Worm (Caenorhabditis elegans) whole organism, L2 larva: ENCODE results near the gene B0024.13.
A peak's percentile ranks its signal among the peaks of the same experiment; 100 is the strongest.

Experiments
- C34F6.9 ChIP-seq: fragments of 150-350 bp; optimal IDR thresholded peaks from 2 replicates; lab custom pipeline; 2014; ENCODE audit warnings: missing biosample characterization, missing genetic modification characterization
- F13H6.1 ChIP-seq: sonication (generic microtip); optimal IDR thresholded peaks from 2 replicates; lab custom pipeline; 2016; ENCODE audit warnings: missing genetic modification characterization, missing compliant biosample characterization
- Y55F3AM.14 ChIP-seq: fragments of 200-800 bp; sonication (Bioruptor generic); optimal IDR thresholded peaks from 2 replicates; lab custom pipeline; 2018; ENCODE audit warnings: mild to moderate bottlenecking, missing genetic modification characterization, missing compliant biosample characterization
- alr-1 ChIP-seq: fragments of 150-350 bp; optimal IDR thresholded peaks from 2 replicates; lab custom pipeline; 2014; ENCODE audit warnings: missing biosample characterization, missing genetic modification characterization
- aly-2 ChIP-seq: fragments of 150-350 bp; optimal IDR thresholded peaks from 2 replicates; lab custom pipeline; 2014; ENCODE audit warnings: missing biosample characterization, missing genetic modification characterization
- ama-1 ChIP-seq: fragments of 150-350 bp; optimal IDR thresholded peaks from 2 replicates; lab custom pipeline; 2018; ENCODE audit warnings: inconsistent platforms
- blmp-1 ChIP-seq: sonication (generic microtip); optimal IDR thresholded peaks from 2 replicates; lab custom pipeline; 2017; ENCODE audit warnings: missing genetic modification characterization, mild to moderate bottlenecking, missing compliant biosample characterization, antibody characterized with exemption, moderate library complexity; ENCODE audit not compliant: insufficient read depth
- crh-2 ChIP-seq: sonication (generic microtip); optimal IDR thresholded peaks from 2 replicates; lab custom pipeline; 2017; ENCODE audit warnings: missing biosample characterization, missing genetic modification characterization
- egl-27 ChIP-seq: sonication (generic microtip); optimal IDR thresholded peaks from 3 replicates; lab custom pipeline; 2017; ENCODE audit warnings: missing biosample characterization, missing genetic modification reagents, missing genetic modification characterization
- elt-1 ChIP-seq: fragments of 150-350 bp; optimal IDR thresholded peaks from 2 replicates; lab custom pipeline; 2014; ENCODE audit warnings: missing biosample characterization, missing genetic modification characterization
- fos-1 ChIP-seq: fragments of 150-350 bp; optimal IDR thresholded peaks from 2 replicates; lab custom pipeline; 2014; ENCODE audit warnings: missing biosample characterization, missing genetic modification characterization
- gmeb-1 ChIP-seq: fragments of 150-350 bp; optimal IDR thresholded peaks from 2 replicates; lab custom pipeline; 2014; ENCODE audit warnings: missing biosample characterization, missing genetic modification characterization
- lin-11 ChIP-seq: fragments of 150-350 bp; sonication (generic microtip); optimal IDR thresholded peaks from 2 replicates; lab custom pipeline; 2014; ENCODE audit warnings: missing biosample characterization, missing genetic modification characterization, inconsistent platforms, mixed read lengths
- lin-13 ChIP-seq: fragments of 150-350 bp; optimal IDR thresholded peaks from 2 replicates; lab custom pipeline; 2014; ENCODE audit warnings: missing biosample characterization, missing genetic modification reagents, missing genetic modification characterization
- lin-39 ChIP-seq: fragments of 150-350 bp; optimal IDR thresholded peaks from 2 replicates; lab custom pipeline; 2014; ENCODE audit warnings: missing biosample characterization, missing genetic modification reagents, missing genetic modification characterization
- lsy-2 ChIP-seq, 2 experiments: fragments of 150-350 bp in 1 of 2; sonication (generic microtip) in 1 of 2; optimal IDR thresholded peaks; 2 replicates each; lab custom pipeline; 2014 to 2017; ENCODE audit warnings: missing biosample characterization in 2 of 2, missing genetic modification characterization in 2 of 2
- mab-5 ChIP-seq: fragments of 150-350 bp; optimal IDR thresholded peaks from 2 replicates; lab custom pipeline; 2014; ENCODE audit warnings: missing biosample characterization, missing genetic modification characterization
- mbf-1 ChIP-seq: sonication (generic microtip); optimal IDR thresholded peaks from 2 replicates; lab custom pipeline; 2017; ENCODE audit warnings: missing biosample characterization, missing genetic modification characterization
- mdl-1 ChIP-seq, 2 experiments: fragments of 150-350 bp in 1 of 2; sonication (generic microtip) in 1 of 2; optimal IDR thresholded peaks; 2 replicates each; lab custom pipeline; 2017; ENCODE audit warnings: missing biosample characterization in 2 of 2, missing genetic modification characterization in 2 of 2
- nhr-10 ChIP-seq: sonication (generic microtip); optimal IDR thresholded peaks from 2 replicates; lab custom pipeline; 2017; ENCODE audit warnings: missing biosample characterization, missing genetic modification characterization
- nhr-11 ChIP-seq: fragments of 150-350 bp; optimal IDR thresholded peaks from 2 replicates; lab custom pipeline; 2014; ENCODE audit warnings: missing biosample characterization, missing genetic modification characterization
- nhr-12 ChIP-seq: fragments of 150-350 bp; optimal IDR thresholded peaks from 2 replicates; lab custom pipeline; 2014; ENCODE audit warnings: missing biosample characterization, missing genetic modification characterization
- nhr-129 ChIP-seq: fragments of 150-350 bp; optimal IDR thresholded peaks from 2 replicates; lab custom pipeline; 2014; ENCODE audit warnings: missing biosample characterization, missing genetic modification characterization
- nhr-21 ChIP-seq: fragments of 150-350 bp; optimal IDR thresholded peaks from 2 replicates; lab custom pipeline; 2014; ENCODE audit warnings: missing biosample characterization, missing genetic modification characterization
- nhr-23 ChIP-seq: fragments of 150-350 bp; optimal IDR thresholded peaks from 2 replicates; lab custom pipeline; 2014; ENCODE audit warnings: missing biosample characterization, missing genetic modification reagents, missing genetic modification characterization
- nhr-237 ChIP-seq: fragments of 150-350 bp; optimal IDR thresholded peaks from 2 replicates; lab custom pipeline; 2014; ENCODE audit warnings: missing biosample characterization, missing genetic modification characterization
- nhr-6 ChIP-seq: fragments of 150-350 bp; optimal IDR thresholded peaks from 2 replicates; lab custom pipeline; 2014; ENCODE audit warnings: missing biosample characterization, missing genetic modification characterization
- nhr-77 ChIP-seq: fragments of 150-350 bp; optimal IDR thresholded peaks from 2 replicates; lab custom pipeline; 2014; ENCODE audit warnings: missing biosample characterization, missing genetic modification characterization
- sem-4 ChIP-seq: fragments of 150-350 bp; optimal IDR thresholded peaks from 2 replicates; lab custom pipeline; 2014; ENCODE audit warnings: missing biosample characterization, missing genetic modification reagents, missing genetic modification characterization
- sma-3 ChIP-seq: sonication (generic microtip); optimal IDR thresholded peaks from 2 replicates; lab custom pipeline; 2016; ENCODE audit warnings: missing genetic modification reagents, missing genetic modification characterization, missing compliant biosample characterization
- sma-9 ChIP-seq, 2 experiments: fragments of 150-350 bp in 1 of 2; sonication (generic microtip) in 1 of 2; optimal IDR thresholded peaks; 2 replicates each; lab custom pipeline; 2014 to 2016; ENCODE audit warnings: missing genetic modification characterization in 2 of 2, mild to moderate bottlenecking in 1 of 2, missing biosample characterization in 1 of 2, missing compliant biosample characterization in 1 of 2, missing genetic modification reagents in 1 of 2, moderate library complexity in 1 of 2
- snpc-4 ChIP-seq: fragments of 150-350 bp; optimal IDR thresholded peaks from 2 replicates; lab custom pipeline; 2014; ENCODE audit warnings: missing biosample characterization, missing genetic modification characterization
- unc-55 ChIP-seq: fragments of 150-350 bp; sonication (generic microtip); optimal IDR thresholded peaks from 3 replicates; lab custom pipeline; 2014; ENCODE audit warnings: missing biosample characterization, missing genetic modification reagents, missing genetic modification characterization
- unc-62 ChIP-seq: fragments of 150-350 bp; optimal IDR thresholded peaks from 2 replicates; lab custom pipeline; 2014; ENCODE audit warnings: missing biosample characterization, missing genetic modification reagents, missing genetic modification characterization
- zag-1 ChIP-seq: fragments of 150-350 bp; optimal IDR thresholded peaks from 2 replicates; lab custom pipeline; 2014; ENCODE audit warnings: missing biosample characterization, missing genetic modification characterization
- ztf-1 ChIP-seq: fragments of 200-800 bp; sonication (Bioruptor generic); conservative IDR thresholded peaks from 2 replicates; pipeline ENCODE4 v1.3.6; 2022; ENCODE audit warnings: missing genetic modification characterization, missing compliant biosample characterization
- ztf-11 ChIP-seq: sonication (generic microtip); optimal IDR thresholded peaks from 2 replicates; lab custom pipeline; 2017; ENCODE audit warnings: missing biosample characterization, missing genetic modification characterization
- ztf-4 ChIP-seq: fragments of 150-350 bp; optimal IDR thresholded peaks from 2 replicates; lab custom pipeline; 2014; ENCODE audit warnings: missing biosample characterization, missing genetic modification characterization

B0024.13 gene

ce11 chrV:10320101-10320761 lies at the start of gene B0024.13, which contains the start of gene gna-1:
Gene B0024.13 (plus strand): TSS chrV:10320711.
Gene gna-1 (minus strand): TSS chrV:10320151.
- TF ChIP-seq sma-9 (GFP tag; optimal IDR thresholded peaks at IDR 0.05; lab: Kevin White, UChicago), result peak; percentile 86
- TF ChIP-seq sma-9 (tag; optimal IDR thresholded peaks at IDR 0.05; lab: Kevin White, UChicago), result no peak
- peak; percentile 52 for TF ChIP-seq F13H6.1
- TF ChIP-seq sem-4, result no peak
- TF ChIP-seq sma-3, result peak; percentile 76
- TF ChIP-seq mbf-1 (tag; lab: Kevin White, UChicago), result no peak
- TF ChIP-seq C34F6.9 (tag; lab: Kevin White, UChicago), result peak; percentile 69
- no peak for TF ChIP-seq aly-2 (tag; lab: Kevin White, UChicago)
- TF ChIP-seq lin-13 (GFP tag; lab: Kevin White, UChicago), result no peak
- peak; percentile 34 for TF ChIP-seq fos-1 (tag; lab: Kevin White, UChicago)
- TF ChIP-seq nhr-21 (tag; lab: Kevin White, UChicago), result no peak
- peak; percentile 25 for TF ChIP-seq nhr-129
- TF ChIP-seq crh-2 (tag; lab: Kevin White, UChicago), result peak; percentile 66
- TF ChIP-seq unc-62 (GFP tag; lab: Kevin White, UChicago), result no peak
- TF ChIP-seq nhr-11 (tag; lab: Kevin White, UChicago), result no peak
- no peak for TF ChIP-seq mdl-1 (tag; optimal IDR thresholded peaks at IDR 0.05; lab: Kevin White, UChicago)
- peak; percentile 53 for TF ChIP-seq snpc-4
- no peak for TF ChIP-seq nhr-237 (tag; lab: Kevin White, UChicago)

ce11 chrV:10273837-10274236 lies 46.7 kb upstream of the B0024.13 start:
- TF ChIP-seq sma-9 (GFP tag; optimal IDR thresholded peaks at IDR 0.05; lab: Kevin White, UChicago), result peak; percentile 60
- no peak for TF ChIP-seq sma-9 (tag; optimal IDR thresholded peaks at IDR 0.05; lab: Kevin White, UChicago)
- TF ChIP-seq mab-5 (tag; lab: Kevin White, UChicago), result peak; percentile 14
- TF ChIP-seq F13H6.1, result peak; percentile 62
- no peak for TF ChIP-seq ztf-11 (tag; lab: Kevin White, UChicago)
- TF ChIP-seq nhr-21 (tag; lab: Kevin White, UChicago), result no peak
- TF ChIP-seq egl-27, result peak; percentile 36
- TF ChIP-seq unc-55 (GFP tag; lab: Kevin White, UChicago), result peak; percentile 87
- TF ChIP-seq ztf-4 (tag; lab: Kevin White, UChicago), result peak; percentile 37
- TF ChIP-seq nhr-129, result peak; percentile 73
- peak in 1 of 2 experiments; percentile 67 for TF ChIP-seq lsy-2 (tag; optimal IDR thresholded peaks at IDR 0.05; lab: Kevin White, UChicago)
- TF ChIP-seq snpc-4, result peak; percentile 15
- TF ChIP-seq blmp-1, result no peak
- peak; percentile 78 for TF ChIP-seq C34F6.9 (tag; lab: Kevin White, UChicago)
- TF ChIP-seq nhr-10 (tag; lab: Kevin White, UChicago), result no peak
- TF ChIP-seq crh-2 (tag; lab: Kevin White, UChicago), result peak; percentile 46
- TF ChIP-seq nhr-11 (tag; lab: Kevin White, UChicago), result no peak
- peak; percentile 73 for TF ChIP-seq zag-1 (tag; lab: Kevin White, UChicago)
- TF ChIP-seq lin-13 (GFP tag; lab: Kevin White, UChicago), result peak; percentile 40
- peak; percentile 62 for TF ChIP-seq nhr-6 (tag; lab: Kevin White, UChicago)
- peak; percentile 22 for TF ChIP-seq lin-11 (tag; lab: Kevin White, UChicago)
- peak; percentile 25 for TF ChIP-seq Y55F3AM.14 (GFP tag; lab: Kevin White, UChicago)
- TF ChIP-seq mdl-1 (tag; optimal IDR thresholded peaks at IDR 0.05; lab: Kevin White, UChicago), result peak in 1 of 2 experiments; percentile 74
- TF ChIP-seq alr-1, result peak; percentile 25
- TF ChIP-seq, all 48 proteins: peak for 18

- peak; percentile 51 for TF ChIP-seq snpc-4
- peak in 1 of 2 experiments; percentile 22 for TF ChIP-seq lsy-2 (tag; optimal IDR thresholded peaks at IDR 0.05; lab: Kevin White, UChicago)
- no peak for TF ChIP-seq F13H6.1
- TF ChIP-seq unc-55 (GFP tag; lab: Kevin White, UChicago), result peak; percentile 37
Measured at ce11 chrV:10275619-10276018, 44.9 kb upstream of the B0024.13 start, which contains the start of gene Y22F5A.11. Gene Y22F5A.11 (minus strand): TSS chrV:10275646.

- TF ChIP-seq C34F6.9 (tag; lab: Kevin White, UChicago) (no peak), lin-39 (tag; lab: Kevin White, UChicago) (no peak), nhr-77 (tag; lab: Kevin White, UChicago) (no peak), nhr-23 (tag; lab: Kevin White, UChicago) (no peak), nhr-21 (tag; lab: Kevin White, UChicago) (no peak), lin-11 (tag; lab: Kevin White, UChicago) (no peak), Y55F3AM.14 (GFP tag; lab: Kevin White, UChicago) (no peak), mab-5 (tag; lab: Kevin White, UChicago) (no peak), crh-2 (tag; lab: Kevin White, UChicago) (no peak), F13H6.1 (no peak), ztf-1 (GFP tag; lab: Robert Waterston, UW) (no peak), lin-13 (GFP tag; lab: Kevin White, UChicago) (no peak), gmeb-1 (tag; lab: Kevin White, UChicago) (no peak), nhr-12 (tag; lab: Kevin White, UChicago) (no peak), fos-1 (tag; lab: Kevin White, UChicago) (no peak), elt-1 (tag; lab: Kevin White, UChicago) (no peak), nhr-10 (tag; lab: Kevin White, UChicago) (no peak), ama-1 (lab: Kevin White, UChicago) (no peak)
Measured at ce11 chrV:10276038-10276437, 44.5 kb upstream of the B0024.13 start.
